Fruit fly (Drosophila melanogaster) whole organism, embryonic: ENCODE data around the gene CG10068.

Experiments used
- Abd-B ChIP-seq: fragments of 200-800 bp; sonication (Bioruptor generic); optimal IDR thresholded peaks from 2 replicates; lab custom pipeline; 2018; ENCODE audit warnings: missing biosample characterization, mild to moderate bottlenecking, missing genetic modification characterization, moderate library complexity
- Atf-2 ChIP-seq: fragments of 200-800 bp; sonication (Bioruptor generic); optimal IDR thresholded peaks from 2 replicates; lab custom pipeline; 2016; ENCODE audit warnings: missing biosample characterization, missing genetic modification characterization
- Atf3 ChIP-seq: fragments of 200-800 bp; sonication (Bioruptor generic); optimal IDR thresholded peaks from 3 replicates; lab custom pipeline; 2016; ENCODE audit warnings: missing biosample characterization, missing genetic modification characterization
- Awh ChIP-seq: fragments of 200-800 bp; sonication (Bioruptor generic); IDR thresholded peaks from 2 replicates; pipeline ENCODE4, ENCODE4 v1.3.6; 2022; ENCODE audit warnings: missing biosample characterization, missing genetic modification characterization
- Bgb ChIP-seq: fragments of 200-800 bp; sonication (Bioruptor generic); IDR thresholded peaks from 2 replicates; pipeline ENCODE4 v1.3.6; 2022; ENCODE audit warnings: missing biosample characterization, missing genetic modification characterization; ENCODE audit not compliant: partially characterized antibody
- Blimp-1 ChIP-seq: fragments of 200-800 bp; sonication (Bioruptor generic); optimal IDR thresholded peaks from 3 replicates; lab custom pipeline; 2018; ENCODE audit warnings: missing biosample characterization, missing genetic modification characterization, mild to moderate bottlenecking, moderate library complexity, missing genetic modification reagents
- C15 ChIP-seq: fragments of 200-800 bp; sonication (Bioruptor generic); IDR thresholded peaks from 3 replicates; pipeline ENCODE4 v1.3.6; 2022; ENCODE audit warnings: missing biosample characterization, missing genetic modification characterization
- CG10147 ChIP-seq: fragments of 200-800 bp; sonication (Bioruptor generic); optimal IDR thresholded peaks from 2 replicates; lab custom pipeline; 2019; ENCODE audit warnings: missing biosample characterization, mild to moderate bottlenecking, missing genetic modification characterization, moderate library complexity
- CG11085 ChIP-seq: fragments of 200-800 bp; sonication (Bioruptor generic); IDR thresholded peaks from 2 replicates; pipeline ENCODE4 v1.3.6; 2022; ENCODE audit warnings: missing biosample characterization, missing genetic modification characterization
- CG11247 ChIP-seq: fragments of 200-800 bp; sonication (Bioruptor generic); IDR thresholded peaks from 2 replicates; pipeline ENCODE4 v1.3.6; 2022; ENCODE audit warnings: missing biosample characterization, missing genetic modification characterization
- CG11504 ChIP-seq: fragments of 200-800 bp; sonication (Bioruptor generic); optimal IDR thresholded peaks from 3 replicates; lab custom pipeline; 2019; ENCODE audit warnings: missing biosample characterization, mild to moderate bottlenecking, missing genetic modification characterization, moderate library complexity
- CG12391 ChIP-seq: fragments of 200-800 bp; sonication (Bioruptor generic); optimal IDR thresholded peaks from 3 replicates; lab custom pipeline; 2018; ENCODE audit warnings: missing biosample characterization, mild to moderate bottlenecking, missing genetic modification characterization, moderate library complexity
- CG15269 ChIP-seq: fragments of 200-800 bp; sonication (Bioruptor generic); optimal IDR thresholded peaks from 2 replicates; lab custom pipeline; 2018; ENCODE audit warnings: missing biosample characterization, mild to moderate bottlenecking, missing genetic modification characterization, moderate library complexity
- CG1603 ChIP-seq: fragments of 200-800 bp; sonication (Bioruptor generic); optimal IDR thresholded peaks from 2 replicates; lab custom pipeline; 2019; ENCODE audit warnings: missing biosample characterization, mild to moderate bottlenecking, missing genetic modification characterization, moderate library complexity
- CG16863 ChIP-seq: fragments of 200-800 bp; sonication (Bioruptor generic); optimal IDR thresholded peaks from 3 replicates; lab custom pipeline; 2016; ENCODE audit warnings: missing biosample characterization, missing genetic modification characterization
- CG17359 ChIP-seq: fragments of 200-800 bp; sonication (Bioruptor generic); optimal IDR thresholded peaks from 3 replicates; lab custom pipeline; 2018; ENCODE audit warnings: missing biosample characterization, mild to moderate bottlenecking, missing genetic modification characterization, moderate library complexity
- CG1792 ChIP-seq: fragments of 200-800 bp; sonication (Bioruptor generic); optimal IDR thresholded peaks from 2 replicates; lab custom pipeline; 2016; ENCODE audit warnings: missing biosample characterization, missing genetic modification characterization
- CG18619 ChIP-seq: fragments of 200-800 bp; sonication (Bioruptor generic); optimal IDR thresholded peaks from 3 replicates; lab custom pipeline; 2017; ENCODE audit warnings: missing biosample characterization, mild to moderate bottlenecking, missing genetic modification characterization
- CG2678 ChIP-seq: fragments of 200-800 bp; sonication (Bioruptor generic); optimal IDR thresholded peaks from 3 replicates; lab custom pipeline; 2019; ENCODE audit warnings: missing biosample characterization, mild to moderate bottlenecking, missing genetic modification characterization, moderate library complexity
- CG6272 ChIP-seq: fragments of 200-800 bp; sonication (Bioruptor generic); IDR thresholded peaks from 2 replicates; pipeline ENCODE4 v1.3.6; 2022; ENCODE audit warnings: missing biosample characterization, missing genetic modification characterization
- CG8290 ChIP-seq, 3 experiments: fragments of 200-800 bp; sonication (Bioruptor generic); optimal IDR thresholded peaks; 2 replicates each; lab custom pipeline; 2016 to 2019; ENCODE audit warnings: missing biosample characterization in 3 of 3, missing genetic modification characterization in 3 of 3, mild to moderate bottlenecking in 2 of 3, moderate library complexity in 1 of 3
- CTCF ChIP-seq: fragments of 200-800 bp; sonication (Bioruptor generic); optimal IDR thresholded peaks from 2 replicates; lab custom pipeline; 2017; ENCODE audit warnings: missing biosample characterization, mild to moderate bottlenecking, missing genetic modification characterization, moderate library complexity
- Camta ChIP-seq: fragments of 200-800 bp; sonication (Bioruptor generic); optimal IDR thresholded peaks from 2 replicates; lab custom pipeline; 2016; ENCODE audit warnings: missing biosample characterization, missing genetic modification characterization
- D19A ChIP-seq: fragments of 200-800 bp; optimal IDR thresholded peaks from 3 replicates; lab custom pipeline; 2019; ENCODE audit warnings: missing biosample characterization, mild to moderate bottlenecking, missing genetic modification characterization, moderate library complexity
- Dp ChIP-seq: fragments of 200-800 bp; sonication (Bioruptor generic); optimal IDR thresholded peaks from 2 replicates; lab custom pipeline; 2018; ENCODE audit warnings: missing biosample characterization, mild to moderate bottlenecking, missing genetic modification characterization, moderate library complexity
- Eip74EF ChIP-seq, 2 experiments: fragments of 200-800 bp in 1 of 2; fragments of >200 bp in 1 of 2; sonication (Bioruptor generic) in 1 of 2; optimal IDR thresholded peaks; 2 replicates each; lab custom pipeline; 2017 to 2019; ENCODE audit warnings: missing biosample characterization in 2 of 2, missing genetic modification characterization in 2 of 2, mild to moderate bottlenecking in 1 of 2, moderate library complexity in 1 of 2
- MTF-1 ChIP-seq: fragments of 200-800 bp; sonication (Bioruptor generic); optimal IDR thresholded peaks from 2 replicates; lab custom pipeline; 2018; ENCODE audit warnings: missing biosample characterization, mild to moderate bottlenecking, missing genetic modification characterization, borderline replicate concordance
- Myb ChIP-seq: fragments of 200-800 bp; sonication (Bioruptor generic); optimal IDR thresholded peaks from 2 replicates; lab custom pipeline; 2016; ENCODE audit warnings: missing biosample characterization, missing genetic modification characterization
- Oli ChIP-seq: fragments of 200-800 bp; sonication (Bioruptor generic); optimal IDR thresholded peaks from 2 replicates; lab custom pipeline; 2018; ENCODE audit warnings: missing biosample characterization, mild to moderate bottlenecking, missing genetic modification characterization, moderate library complexity
- Trl ChIP-seq, 3 experiments: fragments of >200 bp in 2 of 3; fragments of 200-800 bp in 1 of 3; sonication (Bioruptor generic) in 1 of 3; optimal IDR thresholded peaks; 2 replicates in 1 of 3; 3 replicates in 2 of 3; lab custom pipeline; 2016 to 2017; ENCODE audit warnings: missing biosample characterization in 1 of 3, missing genetic modification characterization in 1 of 3
- Usf ChIP-seq: fragments of 200-800 bp; sonication (Bioruptor generic); optimal IDR thresholded peaks from 2 replicates; lab custom pipeline; 2017; ENCODE audit warnings: missing genotype, missing biosample characterization, missing genetic modification characterization
- ash1 ChIP-seq: fragments of 200-800 bp; sonication (Bioruptor generic); optimal IDR thresholded peaks from 2 replicates; lab custom pipeline; 2018; ENCODE audit warnings: missing biosample characterization, mild to moderate bottlenecking, missing genetic modification characterization
- gem ChIP-seq: fragments of 200-800 bp; sonication (Bioruptor generic); optimal IDR thresholded peaks from 2 replicates; lab custom pipeline; 2019; ENCODE audit warnings: missing biosample characterization, mild to moderate bottlenecking, missing genetic modification characterization, moderate library complexity
- grn ChIP-seq: fragments of 200-800 bp; sonication (Bioruptor generic); optimal IDR thresholded peaks from 3 replicates; lab custom pipeline; 2017; ENCODE audit warnings: missing biosample characterization, missing genetic modification characterization
- hkb ChIP-seq, 2 experiments: fragments of 200-800 bp in 1 of 2; fragments of >200 bp in 1 of 2; sonication (Bioruptor generic) in 1 of 2; IDR thresholded peaks in 1 of 2; optimal IDR thresholded peaks in 1 of 2; 2 replicates each; pipeline versions ENCODE4 v1.3.6 to Lab custom; 2017 to 2022; ENCODE audit warnings: missing biosample characterization in 1 of 2, missing genetic modification characterization in 1 of 2
- insv ChIP-seq, 2 experiments: fragments of 200-800 bp; sonication (Bioruptor generic); optimal IDR thresholded peaks; 3 replicates each; lab custom pipeline; 2016 to 2018; ENCODE audit warnings: missing biosample characterization in 2 of 2, missing genetic modification characterization in 2 of 2
- kah ChIP-seq: fragments of 200-800 bp; sonication (Bioruptor generic); optimal IDR thresholded peaks from 2 replicates; lab custom pipeline; 2018; ENCODE audit warnings: missing biosample characterization, mild to moderate bottlenecking, missing genetic modification characterization
- klu ChIP-seq: fragments of 200-800 bp; sonication (Bioruptor generic); IDR thresholded peaks from 2 replicates; pipeline ENCODE4 v1.3.6; 2022; ENCODE audit warnings: missing biosample characterization, missing genetic modification characterization
- nom ChIP-seq: fragments of 200-800 bp; sonication (Bioruptor generic); optimal IDR thresholded peaks from 2 replicates; lab custom pipeline; 2017; ENCODE audit warnings: missing biosample characterization, missing genetic modification characterization, mild to moderate bottlenecking, moderate library complexity, missing genetic modification reagents
- onecut ChIP-seq: fragments of 200-800 bp; sonication (Bioruptor generic); IDR thresholded peaks from 2 replicates; pipeline ENCODE4 v1.3.6; 2022; ENCODE audit warnings: missing biosample characterization, missing genetic modification characterization
- pnt ChIP-seq: fragments of 200-800 bp; sonication (Bioruptor generic); optimal IDR thresholded peaks from 3 replicates; lab custom pipeline; 2016; ENCODE audit warnings: missing biosample characterization, missing genetic modification characterization
- sens-2 ChIP-seq: fragments of 200-800 bp; sonication (Bioruptor generic); IDR thresholded peaks from 2 replicates; pipeline ENCODE4 v1.3.6; 2022; ENCODE audit warnings: missing biosample characterization, missing genetic modification characterization
- sob ChIP-seq: fragments of 200-800 bp; sonication (Bioruptor generic); IDR thresholded peaks from 2 replicates; pipeline ENCODE4 v1.3.6; 2022; ENCODE audit warnings: missing biosample characterization, missing genetic modification characterization
- stc ChIP-seq: fragments of 200-800 bp; sonication (Bioruptor generic); IDR thresholded peaks from 2 replicates; pipeline ENCODE4 v1.3.6; 2022; ENCODE audit warnings: missing biosample characterization, missing genetic modification characterization
- vvl ChIP-seq: fragments of 200-800 bp; sonication (Bioruptor generic); IDR thresholded peaks from 2 replicates; pipeline ENCODE4 v1.3.6; 2022; ENCODE audit warnings: missing biosample characterization, missing genetic modification characterization
- wek ChIP-seq: fragments of 200-800 bp; sonication (Bioruptor generic); optimal IDR thresholded peaks from 3 replicates; lab custom pipeline; 2018; ENCODE audit warnings: missing biosample characterization, mild to moderate bottlenecking, missing genetic modification characterization, moderate library complexity
- wor ChIP-seq: fragments of 200-800 bp; sonication (Bioruptor generic); IDR thresholded peaks from 2 replicates; pipeline ENCODE4 v1.3.6; 2022; ENCODE audit warnings: missing biosample characterization, missing genetic modification characterization
- zen ChIP-seq: fragments of 200-800 bp; sonication (Bioruptor generic); optimal IDR thresholded peaks from 3 replicates; lab custom pipeline; 2018; ENCODE audit warnings: missing biosample characterization, mild to moderate bottlenecking, missing genetic modification characterization, moderate library complexity
- zfh1 ChIP-seq: fragments of 200-800 bp; sonication (Bioruptor generic); IDR thresholded peaks from 3 replicates; pipeline ENCODE4 v1.3.6; 2022; ENCODE audit warnings: missing biosample characterization, missing genetic modification characterization

The CG10068 gene

DNA sequence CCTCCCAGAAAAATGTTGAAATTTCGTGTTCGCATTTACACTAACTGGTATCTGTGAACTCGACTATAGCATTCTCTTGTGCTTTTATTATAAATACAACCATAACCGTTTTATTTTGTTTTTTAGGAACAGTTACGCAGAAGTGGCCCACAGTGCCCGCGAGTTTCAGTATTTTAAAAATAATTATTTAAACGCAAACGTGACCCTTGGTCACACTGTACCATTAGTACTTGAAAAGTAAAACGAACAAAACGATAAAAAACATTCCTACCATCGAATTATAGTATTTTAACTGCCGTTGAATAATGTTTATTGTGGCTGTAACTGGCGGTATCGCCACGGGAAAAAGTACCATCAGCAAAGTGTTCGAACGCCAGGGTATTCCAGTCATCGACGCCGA is 45.9 kb downstream of the CG10068 start, which contains the start of gene Dpck (continued):
- TF ChIP-seq vvl (GFP tag; lab: Robert Waterston, UW) = 0 out of 2 replicates have a peak, but pooled peaks have one; percentile 37
- TF ChIP-seq insv (GFP tag; optimal IDR thresholded peaks at IDR 0.05; lab: Kevin White, UChicago) = peak in 1 of 2 experiments; percentile 16
- no peak for TF ChIP-seq Abd-B (GFP tag; lab: Kevin White, UChicago)
- no peak for TF ChIP-seq zfh1 (GFP tag; lab: Robert Waterston, UW)
- TF ChIP-seq Myb = peak; percentile 63
- peak; percentile 22 for TF ChIP-seq CG8290 (GFP tag; optimal IDR thresholded peaks at IDR 0.05; lab: Kevin White, UChicago)
- TF ChIP-seq CG8290 (tag; optimal IDR thresholded peaks at IDR 0.05; lab: Kevin White, UChicago) = peak; percentile 23 to 54
- TF ChIP-seq Bgb (GFP tag; lab: Robert Waterston, UW) = no peak; the same call in 1 of the 2 replicates
- TF ChIP-seq stc = no peak
- no peak for TF ChIP-seq Atf3 (GFP tag; lab: Kevin White, UChicago)
- TF ChIP-seq hkb (optimal IDR thresholded peaks at IDR 0.05; lab: Kevin White, UChicago) = no peak
- TF ChIP-seq hkb (GFP tag; IDR thresholded peaks at IDR 0.05; lab: Robert Waterston, UW) = 0 out of 2 replicates have a peak, but pooled peaks have one; percentile 21
- TF ChIP-seq nom = peak; percentile 73
- TF ChIP-seq CG16863 = no peak
- TF ChIP-seq ash1 = no peak
- no peak for TF ChIP-seq Usf
- TF ChIP-seq CG18619 (GFP tag; lab: Kevin White, UChicago) = no peak
- TF ChIP-seq CG12391 (tag; lab: Kevin White, UChicago) = peak; percentile 49
- TF ChIP-seq CG10147 = no peak
- peak; percentile 14 for TF ChIP-seq CTCF (GFP tag; lab: Kevin White, UChicago)
- no peak for TF ChIP-seq Oli (tag; lab: Kevin White, UChicago)
- TF ChIP-seq sens-2 (GFP tag; lab: Robert Waterston, UW) = no peak
- no peak for TF ChIP-seq MTF-1 (GFP tag; lab: Kevin White, UChicago)
- no peak for TF ChIP-seq klu (GFP tag; lab: Robert Waterston, UW)
- 0 out of 2 replicates have a peak, but pooled peaks have one; percentile 13 for TF ChIP-seq onecut (GFP tag; lab: Robert Waterston, UW)
- TF ChIP-seq CG2678 (tag; lab: Kevin White, UChicago) = peak; percentile 29
- no peak for TF ChIP-seq D19A (tag; lab: Kevin White, UChicago)
- peak; percentile 27 for TF ChIP-seq CG17359
- TF ChIP-seq C15 = no peak
- TF ChIP-seq Awh (GFP tag; lab: Robert Waterston, UW) = no peak
- TF ChIP-seq sob (GFP tag; lab: Robert Waterston, UW) = no peak; the same call in 1 of the 2 replicates
- peak; percentile 36 for TF ChIP-seq CG15269 (tag; lab: Kevin White, UChicago)
- TF ChIP-seq wor = no peak
- peak in 1 of 2 experiments; percentile 12 for TF ChIP-seq Eip74EF (GFP tag; optimal IDR thresholded peaks at IDR 0.05; lab: Kevin White, UChicago)
- TF ChIP-seq pnt = no peak
- peak; percentile 17 for TF ChIP-seq Atf-2 (GFP tag; lab: Kevin White, UChicago)
- TF ChIP-seq zen (tag; lab: Kevin White, UChicago) = no peak
- TF ChIP-seq Camta (GFP tag; lab: Kevin White, UChicago) = no peak
- TF ChIP-seq wek (GFP tag; lab: Kevin White, UChicago) = no peak
- TF ChIP-seq CG11504 (tag; lab: Kevin White, UChicago) = peak; percentile 24
- TF ChIP-seq CG11085 = no peak
- no peak for TF ChIP-seq grn (GFP tag; lab: Kevin White, UChicago)
- no peak for TF ChIP-seq kah (GFP tag; lab: Kevin White, UChicago)
- TF ChIP-seq CG11247 (GFP tag; lab: Robert Waterston, UW) = no peak
- no peak for TF ChIP-seq Trl (optimal IDR thresholded peaks at IDR 0.05; lab: Kevin White, UChicago)
- no peak for TF ChIP-seq Trl (GFP tag; optimal IDR thresholded peaks at IDR 0.05; lab: Kevin White, UChicago)
- no peak for TF ChIP-seq Blimp-1
- no peak for TF ChIP-seq CG6272 (GFP tag; lab: Robert Waterston, UW)
- TF ChIP-seq gem (tag; lab: Kevin White, UChicago) = peak; percentile 26
- TF ChIP-seq CG1792 = no peak
- peak; percentile 47 for TF ChIP-seq Dp (GFP tag; lab: Kevin White, UChicago)
- TF ChIP-seq CG1603 (tag; lab: Kevin White, UChicago) = peak; percentile 51
